Fruit fly (Drosophila melanogaster) whole organism, embryonic: Measurements from ENCODE around the gene Dif.

Source experiments
- Adf1 ChIP-seq: fragments of 200-800 bp; sonication (Bioruptor generic); IDR thresholded peaks from 2 replicates; pipeline ENCODE4 v1.3.6; 2022; ENCODE audit warnings: missing biosample characterization, missing genetic modification characterization
- Atf6 ChIP-seq: fragments of 200-800 bp; sonication (Bioruptor generic); IDR thresholded peaks from 2 replicates; pipeline ENCODE4 v1.3.6; 2022; ENCODE audit warnings: missing biosample characterization, missing genetic modification characterization
- CG11093 ChIP-seq: fragments of 200-800 bp; sonication (Bioruptor generic); IDR thresholded peaks from 3 replicates; pipeline ENCODE4 v1.3.6; 2022; ENCODE audit warnings: missing biosample characterization, missing genetic modification characterization
- CG11696 ChIP-seq: fragments of 200-800 bp; sonication (Bioruptor generic); IDR thresholded peaks from 2 replicates; pipeline ENCODE4 v1.3.6; 2022; ENCODE audit warnings: missing biosample characterization, missing genetic modification characterization
- CG13424 ChIP-seq: fragments of 200-800 bp; sonication (Bioruptor generic); optimal IDR thresholded peaks from 2 replicates; lab custom pipeline; 2019; ENCODE audit warnings: missing biosample characterization, mild to moderate bottlenecking, missing genetic modification characterization, moderate library complexity
- CG14014 ChIP-seq: fragments of 200-800 bp; sonication (Bioruptor generic); IDR thresholded peaks from 2 replicates; pipeline ENCODE4 v1.3.6; 2022; ENCODE audit warnings: missing biosample characterization, missing genetic modification characterization
- CG14050 ChIP-seq: fragments of 200-800 bp; sonication (Bioruptor generic); IDR thresholded peaks from 3 replicates; pipeline ENCODE4 v1.3.6; 2022; ENCODE audit warnings: missing biosample characterization, missing genetic modification characterization
- CG15073 ChIP-seq: fragments of 200-800 bp; sonication (Bioruptor generic); optimal IDR thresholded peaks from 2 replicates; lab custom pipeline; 2016; ENCODE audit warnings: missing biosample characterization, missing genetic modification characterization
- CG1647 ChIP-seq: fragments of 200-800 bp; sonication (Bioruptor generic); optimal IDR thresholded peaks from 3 replicates; lab custom pipeline; 2016; ENCODE audit warnings: missing biosample characterization, missing genetic modification characterization
- CG18262 ChIP-seq: fragments of 200-800 bp; optimal IDR thresholded peaks from 3 replicates; lab custom pipeline; 2019; ENCODE audit warnings: missing biosample characterization, mild to moderate bottlenecking, missing genetic modification characterization, moderate library complexity
- CG30020 ChIP-seq: fragments of 200-800 bp; optimal IDR thresholded peaks from 2 replicates; lab custom pipeline; 2019; ENCODE audit warnings: missing biosample characterization, mild to moderate bottlenecking, missing genetic modification characterization, moderate library complexity
- CG31441 ChIP-seq: fragments of 200-800 bp; sonication (Bioruptor generic); IDR thresholded peaks from 2 replicates; pipeline ENCODE4 v1.3.6; 2022; ENCODE audit warnings: missing biosample characterization, missing genetic modification characterization
- CG32767 ChIP-seq: fragments of 200-800 bp; sonication (Bioruptor generic); IDR thresholded peaks from 2 replicates; pipeline ENCODE4 v1.3.6; 2022; ENCODE audit warnings: missing biosample characterization, missing genetic modification characterization
- CG33213 ChIP-seq: fragments of 200-800 bp; sonication (Bioruptor generic); optimal IDR thresholded peaks from 3 replicates; lab custom pipeline; 2016; ENCODE audit warnings: missing biosample characterization, missing genetic modification characterization
- CG3407 ChIP-seq: fragments of 200-800 bp; sonication (Bioruptor generic); optimal IDR thresholded peaks from 2 replicates; lab custom pipeline; 2018; ENCODE audit warnings: missing biosample characterization, mild to moderate bottlenecking, missing genetic modification characterization
- CG3847 ChIP-seq: fragments of 200-800 bp; sonication (Bioruptor generic); IDR thresholded peaks from 2 replicates; pipeline ENCODE4 v1.3.6; 2022; ENCODE audit warnings: missing biosample characterization, missing genetic modification characterization
- CG4424 ChIP-seq: fragments of 200-800 bp; sonication (Bioruptor generic); optimal IDR thresholded peaks from 3 replicates; lab custom pipeline; 2016; ENCODE audit warnings: missing biosample characterization, missing genetic modification characterization
- CG4854 ChIP-seq: fragments of 200-800 bp; sonication (Bioruptor generic); optimal IDR thresholded peaks from 2 replicates; lab custom pipeline; 2016; ENCODE audit warnings: missing biosample characterization, missing genetic modification characterization, inconsistent platforms
- CG6683 ChIP-seq: fragments of 200-800 bp; sonication (Bioruptor generic); optimal IDR thresholded peaks from 2 replicates; lab custom pipeline; 2017; ENCODE audit warnings: missing biosample characterization, mild to moderate bottlenecking, missing genetic modification characterization, missing genetic modification reagents
- CG6813 ChIP-seq: fragments of 200-800 bp; sonication (Bioruptor generic); optimal IDR thresholded peaks from 2 replicates; lab custom pipeline; 2017; ENCODE audit warnings: missing biosample characterization, missing genetic modification characterization, mild to moderate bottlenecking, moderate library complexity, missing genetic modification reagents
- D ChIP-seq, 2 experiments: fragments of 200-800 bp in 1 of 2; fragments of >200 bp in 1 of 2; sonication (Bioruptor generic) in 1 of 2; optimal IDR thresholded peaks; 2 replicates in 1 of 2; 3 replicates in 1 of 2; lab custom pipeline; 2017; ENCODE audit warnings: mild to moderate bottlenecking in 1 of 2, missing biosample characterization in 1 of 2, missing genetic modification characterization in 1 of 2, missing genetic modification reagents in 1 of 2
- D19B ChIP-seq: fragments of 200-800 bp; sonication (Bioruptor generic); optimal IDR thresholded peaks from 2 replicates; lab custom pipeline; 2017; ENCODE audit warnings: missing biosample characterization, mild to moderate bottlenecking, missing genetic modification characterization
- Dad ChIP-seq: fragments of 200-800 bp; sonication (Bioruptor generic); optimal IDR thresholded peaks from 3 replicates; lab custom pipeline; 2016; ENCODE audit warnings: missing biosample characterization, missing genetic modification characterization
- Deaf1 ChIP-seq: fragments of 200-800 bp; optimal IDR thresholded peaks from 3 replicates; lab custom pipeline; 2019; ENCODE audit warnings: missing biosample characterization, mild to moderate bottlenecking, missing genetic modification characterization, moderate library complexity
- Dip3 ChIP-seq: fragments of 200-800 bp; sonication (Bioruptor generic); optimal IDR thresholded peaks from 3 replicates; lab custom pipeline; 2016; ENCODE audit warnings: missing biosample characterization, missing genetic modification characterization
- Eip74EF ChIP-seq, 2 experiments: fragments of 200-800 bp in 1 of 2; fragments of >200 bp in 1 of 2; sonication (Bioruptor generic) in 1 of 2; optimal IDR thresholded peaks; 2 replicates each; lab custom pipeline; 2017 to 2019; ENCODE audit warnings: missing biosample characterization in 2 of 2, missing genetic modification characterization in 2 of 2, mild to moderate bottlenecking in 1 of 2, moderate library complexity in 1 of 2
- Ets65A ChIP-seq: fragments of 200-800 bp; sonication (Bioruptor generic); peaks from one replicate; lab custom pipeline; 2016; ENCODE audit warnings: missing biosample characterization, missing genetic modification characterization
- Gsc ChIP-seq: fragments of 200-800 bp; sonication (Bioruptor generic); IDR thresholded peaks from 2 replicates; pipeline ENCODE4 v1.3.6; 2022; ENCODE audit warnings: missing biosample characterization, missing genetic modification characterization
- HLH3B ChIP-seq: fragments of 200-800 bp; sonication (Bioruptor generic); IDR thresholded peaks from 2 replicates; pipeline ENCODE4 v1.3.6; 2022; ENCODE audit warnings: missing biosample characterization, missing genetic modification characterization
- NC2α ChIP-seq: fragments of 200-800 bp; sonication (Bioruptor generic); optimal IDR thresholded peaks from 2 replicates; lab custom pipeline; 2016; ENCODE audit warnings: missing biosample characterization, missing genetic modification characterization
- Nf-YB ChIP-seq: fragments of 200-800 bp; sonication (Bioruptor generic); optimal IDR thresholded peaks from 3 replicates; lab custom pipeline; 2019; ENCODE audit warnings: missing biosample characterization, mild to moderate bottlenecking, missing genetic modification characterization, moderate library complexity
- Oaz ChIP-seq: fragments of 200-800 bp; sonication (Bioruptor generic); IDR thresholded peaks from 2 replicates; pipeline ENCODE4 v1.3.6; 2022; ENCODE audit warnings: missing biosample characterization, missing genetic modification characterization
- Six4 ChIP-seq: fragments of 200-800 bp; sonication (Bioruptor generic); optimal IDR thresholded peaks from 2 replicates; lab custom pipeline; 2016; ENCODE audit warnings: missing biosample characterization, missing genetic modification characterization
- Xbp1 ChIP-seq: fragments of 200-800 bp; sonication (Bioruptor generic); optimal IDR thresholded peaks from 3 replicates; lab custom pipeline; 2016; ENCODE audit warnings: missing biosample characterization, mild to moderate bottlenecking, missing genetic modification characterization
- amos ChIP-seq: fragments of 200-800 bp; sonication (Bioruptor generic); IDR thresholded peaks from 2 replicates; pipeline ENCODE4 v1.3.6; 2022; ENCODE audit warnings: missing biosample characterization, missing genetic modification characterization; ENCODE audit not compliant: partially characterized antibody
- bowl ChIP-seq: fragments of 200-800 bp; sonication (Bioruptor generic); IDR thresholded peaks from 2 replicates; pipeline ENCODE4 v1.3.6; 2022; ENCODE audit warnings: missing biosample characterization, missing genetic modification characterization
- chm ChIP-seq: fragments of 200-800 bp; sonication (Bioruptor generic); IDR thresholded peaks from 2 replicates; pipeline ENCODE4 v1.3.6; 2022; ENCODE audit warnings: missing biosample characterization, missing genetic modification characterization
- corto ChIP-seq: fragments of 200-800 bp; sonication (Bioruptor generic); optimal IDR thresholded peaks from 2 replicates; lab custom pipeline; 2016; ENCODE audit warnings: missing biosample characterization, mild to moderate bottlenecking, missing genetic modification characterization, moderate library complexity
- croc ChIP-seq: fragments of 200-800 bp; sonication (Bioruptor generic); conservative IDR thresholded peaks from 3 replicates; pipeline ENCODE4 v1.3.6; 2022; ENCODE audit warnings: missing biosample characterization, missing genetic modification characterization
- fru ChIP-seq: fragments of >200 bp; optimal IDR thresholded peaks from 2 replicates; lab custom pipeline; 2017
- gfzf ChIP-seq: fragments of 200-800 bp; sonication (Bioruptor generic); optimal IDR thresholded peaks from 2 replicates; lab custom pipeline; 2016; ENCODE audit warnings: missing biosample characterization, mild to moderate bottlenecking, missing genetic modification characterization, moderate library complexity
- gsb-n ChIP-seq: fragments of 200-800 bp; sonication (Bioruptor generic); optimal IDR thresholded peaks from 3 replicates; lab custom pipeline; 2018; ENCODE audit warnings: missing biosample characterization, mild to moderate bottlenecking, missing genetic modification characterization
- hbn ChIP-seq: fragments of 200-800 bp; sonication (Bioruptor generic); IDR thresholded peaks from 2 replicates; pipeline ENCODE4 v1.3.6; 2022; ENCODE audit warnings: missing biosample characterization, missing genetic modification characterization; ENCODE audit not compliant: partially characterized antibody
- onecut ChIP-seq: fragments of 200-800 bp; sonication (Bioruptor generic); IDR thresholded peaks from 2 replicates; pipeline ENCODE4 v1.3.6; 2022; ENCODE audit warnings: missing biosample characterization, missing genetic modification characterization
- pan ChIP-seq, 4 experiments: fragments of >200 bp in 3 of 4; fragments of 200-800 bp in 1 of 4; sonication (Bioruptor generic) in 1 of 4; optimal IDR thresholded peaks in 3 of 4; IDR thresholded peaks in 1 of 4; 2 replicates each; pipeline versions ENCODE4 v1.3.6 to Lab custom; 2017 to 2022; ENCODE audit warnings: missing biosample characterization in 2 of 4, missing genetic modification characterization in 2 of 4, mixed read lengths in 1 of 4
- pfk ChIP-seq: fragments of 200-800 bp; sonication (Bioruptor generic); optimal IDR thresholded peaks from 2 replicates; lab custom pipeline; 2018; ENCODE audit warnings: missing biosample characterization, mild to moderate bottlenecking, missing genetic modification characterization, moderate library complexity
- pros ChIP-seq: fragments of 200-800 bp; sonication (Bioruptor generic); optimal IDR thresholded peaks from 3 replicates; lab custom pipeline; 2019; ENCODE audit warnings: missing biosample characterization, mild to moderate bottlenecking, missing genetic modification characterization, moderate library complexity
- repo ChIP-seq: fragments of 200-800 bp; sonication (Bioruptor generic); optimal IDR thresholded peaks from 2 replicates; lab custom pipeline; 2016; ENCODE audit warnings: missing biosample characterization, missing genetic modification characterization
- shn ChIP-seq: fragments of 200-800 bp; sonication (Bioruptor generic); optimal IDR thresholded peaks from 3 replicates; lab custom pipeline; 2016; ENCODE audit warnings: missing biosample characterization, missing genetic modification characterization
- sisA ChIP-seq: fragments of 200-800 bp; sonication (Bioruptor generic); IDR thresholded peaks from 2 replicates; pipeline ENCODE4 v1.3.6; 2022; ENCODE audit warnings: missing biosample characterization, missing genetic modification characterization

Dif gene

DNA sequence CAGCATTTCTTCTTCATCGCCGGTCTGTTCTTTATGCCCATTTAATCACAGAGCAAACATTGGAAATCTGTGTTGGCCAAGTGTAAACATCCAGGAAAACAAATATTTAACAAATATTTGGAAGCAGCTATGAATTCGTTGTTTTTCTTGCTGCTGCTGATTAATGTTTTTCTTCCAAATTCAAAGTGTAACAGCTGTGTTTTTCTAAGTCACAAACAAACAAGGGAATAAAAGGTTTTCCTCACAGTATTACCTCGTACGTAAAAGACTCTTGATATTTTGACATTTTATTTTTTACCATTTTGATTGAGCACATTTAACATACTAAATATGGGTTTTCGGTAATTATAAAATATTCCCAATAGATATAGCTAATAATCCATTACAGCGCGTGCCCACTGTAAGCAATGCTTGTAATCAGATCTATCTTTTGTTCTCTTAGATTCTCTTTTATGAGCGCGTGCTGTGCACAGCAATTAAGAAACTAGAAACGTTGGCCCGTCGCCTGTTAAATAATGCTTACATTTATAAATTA is 54.1 kb downstream of the Dif start (continued):
- TF ChIP-seq croc (GFP tag; lab: Robert Waterston, UW) (peak; percentile 87), corto (GFP tag; lab: Kevin White, UChicago) (no peak), CG11696 (no peak; the same call in none of the 2 replicates), gfzf (GFP tag; lab: Kevin White, UChicago) (peak; percentile 37), hbn (GFP tag; lab: Robert Waterston, UW) (no peak), fru (lab: Kevin White, UChicago) (no peak), Oaz (peak; percentile 86), gsb-n (tag; lab: Kevin White, UChicago) (peak; percentile 94), D (optimal IDR thresholded peaks at IDR 0.05; lab: Kevin White, UChicago) (no peak), D (GFP tag; optimal IDR thresholded peaks at IDR 0.05; lab: Kevin White, UChicago) (peak; percentile 98), CG6683 (GFP tag; lab: Kevin White, UChicago) (peak; percentile 94), Dip3 (GFP tag; lab: Kevin White, UChicago) (peak; percentile 83), NC2α (GFP tag; lab: Kevin White, UChicago) (peak; percentile 99), CG18262 (tag; lab: Kevin White, UChicago) (peak; percentile 96), Adf1 (peak; percentile 78), Eip74EF (GFP tag; optimal IDR thresholded peaks at IDR 0.05; lab: Kevin White, UChicago) (peak in 1 of 2 experiments; percentile 92), CG15073 (GFP tag; lab: Kevin White, UChicago) (peak; percentile 67), shn (peak; percentile 89), CG4854 (GFP tag; lab: Kevin White, UChicago) (peak; percentile 98), Xbp1 (GFP tag; lab: Kevin White, UChicago) (peak; percentile 93), CG14050 (GFP tag; lab: Robert Waterston, UW) (peak; percentile 89), Atf6 (GFP tag; lab: Robert Waterston, UW) (peak; percentile 95), CG1647 (GFP tag; lab: Kevin White, UChicago) (peak; percentile 97), CG14014 (GFP tag; lab: Robert Waterston, UW) (peak; percentile 92), D19B (GFP tag; lab: Kevin White, UChicago) (peak; percentile 88), Six4 (GFP tag; lab: Kevin White, UChicago) (peak; percentile 97), CG32767 (GFP tag; lab: Robert Waterston, UW) (peak; percentile 91), chm (peak; percentile 96; the same call in 1 of the 2 replicates), Dad (peak; percentile 97), pros (GFP tag; lab: Kevin White, UChicago) (peak; percentile 68), pan (optimal IDR thresholded peaks at IDR 0.05; lab: Kevin White, UChicago) (no peak), pan (GFP tag; optimal IDR thresholded peaks at IDR 0.05 in 1 of 2, IDR thresholded peaks at IDR 0.05 in 1 of 2) (peak in 1 of 2 experiments; percentile 97), sisA (GFP tag; lab: Robert Waterston, UW) (peak; percentile 93), Nf-YB (GFP tag; lab: Kevin White, UChicago) (peak; percentile 79), HLH3B (GFP tag; lab: Robert Waterston, UW) (peak; percentile 92), bowl (GFP tag; lab: Robert Waterston, UW) (peak; percentile 94), CG30020 (tag; lab: Kevin White, UChicago) (peak; percentile 71), CG11093 (GFP tag; lab: Robert Waterston, UW) (peak; percentile 91), Gsc (no peak; the same call in 1 of the 2 replicates), CG13424 (tag; lab: Kevin White, UChicago) (peak; percentile 96), Deaf1 (tag; lab: Kevin White, UChicago) (peak; percentile 68), amos (GFP tag; lab: Robert Waterston, UW) (no peak), repo (GFP tag; lab: Kevin White, UChicago) (peak; percentile 98), CG31441 (GFP tag; lab: Robert Waterston, UW) (peak; percentile 96), Ets65A (GFP tag; lab: Kevin White, UChicago) (peak; percentile 97), CG4424 (GFP tag; lab: Kevin White, UChicago) (peak; percentile 93), onecut (GFP tag; lab: Robert Waterston, UW) (peak; percentile 94), CG33213 (peak; percentile 99), CG3847 (GFP tag; lab: Robert Waterston, UW) (peak; percentile 94), pfk (GFP tag; lab: Kevin White, UChicago) (peak; percentile 86), CG3407 (GFP tag; lab: Kevin White, UChicago) (peak; percentile 91), CG6813 (GFP tag; lab: Kevin White, UChicago) (peak; percentile 100)
